Fruit fly (Drosophila melanogaster) whole organism, embryonic: ENCODE results near the gene Cog3.

Experiments
- Abd-B ChIP-seq: fragments of 200-800 bp; sonication (Bioruptor generic); optimal IDR thresholded peaks from 2 replicates; lab custom pipeline; 2018; ENCODE audit warnings: missing biosample characterization, mild to moderate bottlenecking, missing genetic modification characterization, moderate library complexity
- Atf6 ChIP-seq: fragments of 200-800 bp; sonication (Bioruptor generic); IDR thresholded peaks from 2 replicates; pipeline ENCODE4 v1.3.6; 2022; ENCODE audit warnings: missing biosample characterization, missing genetic modification characterization
- B-H1 ChIP-seq: fragments of 200-800 bp; sonication (Bioruptor generic); IDR thresholded peaks from 3 replicates; pipeline ENCODE4 v1.3.6; 2022; ENCODE audit warnings: missing biosample characterization, missing genetic modification characterization
- CG10147 ChIP-seq: fragments of 200-800 bp; sonication (Bioruptor generic); optimal IDR thresholded peaks from 2 replicates; lab custom pipeline; 2019; ENCODE audit warnings: missing biosample characterization, mild to moderate bottlenecking, missing genetic modification characterization, moderate library complexity
- CG10274 ChIP-seq: fragments of 200-800 bp; sonication (Bioruptor generic); optimal IDR thresholded peaks from 3 replicates; lab custom pipeline; 2017; ENCODE audit warnings: missing biosample characterization, mild to moderate bottlenecking, missing genetic modification characterization
- CG10431 ChIP-seq: fragments of 200-800 bp; sonication (Bioruptor generic); optimal IDR thresholded peaks from 3 replicates; lab custom pipeline; 2018; ENCODE audit warnings: missing biosample characterization, mild to moderate bottlenecking, missing genetic modification characterization
- CG10543 ChIP-seq: fragments of 200-800 bp; sonication (Bioruptor generic); optimal IDR thresholded peaks from 3 replicates; lab custom pipeline; 2017; ENCODE audit warnings: missing biosample characterization, mild to moderate bottlenecking, missing genetic modification characterization, moderate library complexity
- CG12769 ChIP-seq: fragments of 200-800 bp; sonication (Bioruptor generic); optimal IDR thresholded peaks from 2 replicates; lab custom pipeline; 2019; ENCODE audit warnings: missing biosample characterization, mild to moderate bottlenecking, missing genetic modification characterization, moderate library complexity
- CG13296 ChIP-seq: fragments of 200-800 bp; sonication (Bioruptor generic); optimal IDR thresholded peaks from 3 replicates; lab custom pipeline; 2018; ENCODE audit warnings: missing biosample characterization, mild to moderate bottlenecking, missing genetic modification characterization
- CG14860 ChIP-seq: fragments of 200-800 bp; sonication (Bioruptor generic); IDR thresholded peaks from 3 replicates; pipeline ENCODE4 v1.3.6; 2022; ENCODE audit warnings: missing biosample characterization, missing genetic modification characterization; ENCODE audit not compliant: partially characterized antibody
- CG17568 ChIP-seq: fragments of 200-800 bp; sonication (Bioruptor generic); optimal IDR thresholded peaks from 2 replicates; lab custom pipeline; 2018; ENCODE audit warnings: missing biosample characterization, mild to moderate bottlenecking, missing genetic modification characterization, moderate library complexity
- CG1832 ChIP-seq: fragments of 200-800 bp; sonication (Bioruptor generic); optimal IDR thresholded peaks from 2 replicates; lab custom pipeline; 2017; ENCODE audit warnings: missing biosample characterization, mild to moderate bottlenecking, missing genetic modification characterization, inconsistent platforms
- CG18599 ChIP-seq: fragments of 200-800 bp; sonication (Bioruptor generic); optimal IDR thresholded peaks from 3 replicates; lab custom pipeline; 2017; ENCODE audit warnings: missing biosample characterization, missing genetic modification characterization, mild to moderate bottlenecking, moderate library complexity, missing genetic modification reagents
- CG2202 ChIP-seq: fragments of 200-800 bp; sonication (Bioruptor generic); optimal IDR thresholded peaks from 2 replicates; lab custom pipeline; 2018; ENCODE audit warnings: missing biosample characterization, mild to moderate bottlenecking, missing genetic modification characterization
- CG3163 ChIP-seq: fragments of 200-800 bp; sonication (Bioruptor generic); optimal IDR thresholded peaks from 3 replicates; lab custom pipeline; 2016; ENCODE audit warnings: missing biosample characterization, missing genetic modification characterization
- CG32532 ChIP-seq: fragments of 200-800 bp; sonication (Bioruptor generic); IDR thresholded peaks from 2 replicates; pipeline ENCODE4 v1.3.6; 2022; ENCODE audit warnings: missing biosample characterization, missing genetic modification characterization
- CG3726 ChIP-seq: fragments of 200-800 bp; sonication (Bioruptor generic); IDR thresholded peaks from 3 replicates; pipeline ENCODE4, ENCODE4 v1.3.6; 2022; ENCODE audit warnings: missing biosample characterization, missing genetic modification characterization
- CG7839 ChIP-seq: fragments of 200-800 bp; sonication (Bioruptor generic); optimal IDR thresholded peaks from 3 replicates; lab custom pipeline; 2018; ENCODE audit warnings: missing biosample characterization, mild to moderate bottlenecking, missing genetic modification characterization, moderate library complexity
- CG9609 ChIP-seq: fragments of 200-800 bp; sonication (Bioruptor generic); optimal IDR thresholded peaks from 3 replicates; lab custom pipeline; 2016; ENCODE audit warnings: missing biosample characterization, missing genetic modification characterization
- E2f2 ChIP-seq: fragments of 200-800 bp; sonication (Bioruptor generic); IDR thresholded peaks from 2 replicates; pipeline ENCODE4 v1.3.6; 2022; ENCODE audit warnings: missing biosample characterization, missing genetic modification characterization
- Eip74EF ChIP-seq, 2 experiments: fragments of 200-800 bp in 1 of 2; fragments of >200 bp in 1 of 2; sonication (Bioruptor generic) in 1 of 2; optimal IDR thresholded peaks; 2 replicates each; lab custom pipeline; 2017 to 2019; ENCODE audit warnings: missing biosample characterization in 2 of 2, missing genetic modification characterization in 2 of 2, mild to moderate bottlenecking in 1 of 2, moderate library complexity in 1 of 2
- HLH4C ChIP-seq: fragments of 200-800 bp; sonication (Bioruptor generic); IDR thresholded peaks from 3 replicates; pipeline ENCODE4 v1.3.6; 2022; ENCODE audit warnings: missing biosample characterization, missing genetic modification characterization; ENCODE audit not compliant: partially characterized antibody
- Hsf ChIP-seq: fragments of 200-800 bp; sonication (Bioruptor generic); optimal IDR thresholded peaks from 3 replicates; lab custom pipeline; 2016; ENCODE audit warnings: missing biosample characterization, missing genetic modification characterization
- MBD-R2 ChIP-seq: fragments of 200-800 bp; sonication (Bioruptor generic); IDR thresholded peaks from 2 replicates; pipeline ENCODE4 v1.3.6; 2022; ENCODE audit warnings: missing biosample characterization, missing genetic modification characterization
- Myb ChIP-seq: fragments of 200-800 bp; sonication (Bioruptor generic); optimal IDR thresholded peaks from 2 replicates; lab custom pipeline; 2016; ENCODE audit warnings: missing biosample characterization, missing genetic modification characterization
- Nf-YB ChIP-seq: fragments of 200-800 bp; sonication (Bioruptor generic); optimal IDR thresholded peaks from 3 replicates; lab custom pipeline; 2019; ENCODE audit warnings: missing biosample characterization, mild to moderate bottlenecking, missing genetic modification characterization, moderate library complexity
- Oaz ChIP-seq: fragments of 200-800 bp; sonication (Bioruptor generic); IDR thresholded peaks from 2 replicates; pipeline ENCODE4 v1.3.6; 2022; ENCODE audit warnings: missing biosample characterization, missing genetic modification characterization
- ap ChIP-seq: fragments of 200-800 bp; sonication (Bioruptor generic); IDR thresholded peaks from 2 replicates; pipeline ENCODE4 v1.3.6; 2022; ENCODE audit warnings: missing biosample characterization, missing genetic modification characterization
- ci ChIP-seq: fragments of 200-800 bp; sonication (Bioruptor generic); IDR thresholded peaks from 3 replicates; pipeline ENCODE4 v1.3.6; 2022; ENCODE audit warnings: missing biosample characterization, missing genetic modification characterization
- croc ChIP-seq: fragments of 200-800 bp; sonication (Bioruptor generic); conservative IDR thresholded peaks from 3 replicates; pipeline ENCODE4 v1.3.6; 2022; ENCODE audit warnings: missing biosample characterization, missing genetic modification characterization
- da ChIP-seq: fragments of 200-800 bp; sonication (Bioruptor generic); optimal IDR thresholded peaks from 2 replicates; lab custom pipeline; 2016; ENCODE audit warnings: missing biosample characterization, missing genetic modification characterization
- disco-r ChIP-seq: fragments of 200-800 bp; sonication (Bioruptor generic); optimal IDR thresholded peaks from 2 replicates; lab custom pipeline; 2016; ENCODE audit warnings: missing biosample characterization, missing genetic modification characterization
- eve ChIP-seq, 2 experiments: fragments of >200 bp; optimal IDR thresholded peaks; 2 replicates each; lab custom pipeline; 2017; ENCODE audit warnings: missing biosample characterization in 2 of 2, missing genetic modification characterization in 2 of 2
- exex ChIP-seq: fragments of 200-800 bp; sonication (Bioruptor generic); optimal IDR thresholded peaks from 4 replicates; lab custom pipeline; 2018; ENCODE audit warnings: missing biosample characterization, mild to moderate bottlenecking, missing genetic modification characterization, moderate library complexity
- fd102C ChIP-seq: fragments of 200-800 bp; sonication (Bioruptor generic); optimal IDR thresholded peaks from 2 replicates; lab custom pipeline; 2018; ENCODE audit warnings: missing biosample characterization, mild to moderate bottlenecking, missing genetic modification characterization, moderate library complexity
- fd96Cb ChIP-seq: fragments of 200-800 bp; sonication (Bioruptor generic); optimal IDR thresholded peaks from 2 replicates; lab custom pipeline; 2018; ENCODE audit warnings: missing biosample characterization, mild to moderate bottlenecking, missing genetic modification characterization, moderate library complexity
- gcm2 ChIP-seq: fragments of 200-800 bp; sonication (Bioruptor generic); optimal IDR thresholded peaks from 2 replicates; lab custom pipeline; 2016; ENCODE audit warnings: missing biosample characterization, missing genetic modification characterization
- her ChIP-seq: fragments of 200-800 bp; sonication (Bioruptor generic); optimal IDR thresholded peaks from 2 replicates; lab custom pipeline; 2016; ENCODE audit warnings: missing biosample characterization, missing genetic modification characterization
- hkb ChIP-seq, 2 experiments: fragments of 200-800 bp in 1 of 2; fragments of >200 bp in 1 of 2; sonication (Bioruptor generic) in 1 of 2; IDR thresholded peaks in 1 of 2; optimal IDR thresholded peaks in 1 of 2; 2 replicates each; pipeline versions ENCODE4 v1.3.6 to Lab custom; 2017 to 2022; ENCODE audit warnings: missing biosample characterization in 1 of 2, missing genetic modification characterization in 1 of 2
- jumu ChIP-seq: fragments of 200-800 bp; sonication (Bioruptor generic); optimal IDR thresholded peaks from 3 replicates; lab custom pipeline; 2016; ENCODE audit warnings: missing biosample characterization, missing genetic modification characterization
- luna ChIP-seq: fragments of 200-800 bp; sonication (Bioruptor generic); optimal IDR thresholded peaks from 2 replicates; lab custom pipeline; 2016; ENCODE audit warnings: missing biosample characterization, missing genetic modification characterization
- mld ChIP-seq: fragments of 200-800 bp; sonication (Bioruptor generic); IDR thresholded peaks from 3 replicates; pipeline ENCODE4 v1.3.6; 2022; ENCODE audit warnings: missing biosample characterization, missing genetic modification characterization; ENCODE audit not compliant: partially characterized antibody
- nau ChIP-seq: fragments of 200-800 bp; sonication (Bioruptor generic); optimal IDR thresholded peaks from 3 replicates; lab custom pipeline; 2017; ENCODE audit warnings: missing biosample characterization, mild to moderate bottlenecking, missing genetic modification characterization, missing genetic modification reagents
- nerfin-1 ChIP-seq: fragments of 200-800 bp; sonication (Bioruptor generic); optimal IDR thresholded peaks from 3 replicates; lab custom pipeline; 2019; ENCODE audit warnings: missing biosample characterization, mild to moderate bottlenecking, missing genetic modification characterization, moderate library complexity
- oc ChIP-seq: fragments of 200-800 bp; sonication (Bioruptor generic); optimal IDR thresholded peaks from 2 replicates; lab custom pipeline; 2018; ENCODE audit warnings: missing biosample characterization, mild to moderate bottlenecking, missing genetic modification characterization, moderate library complexity
- onecut ChIP-seq: fragments of 200-800 bp; sonication (Bioruptor generic); IDR thresholded peaks from 2 replicates; pipeline ENCODE4 v1.3.6; 2022; ENCODE audit warnings: missing biosample characterization, missing genetic modification characterization
- sc ChIP-seq, 3 experiments: fragments of >200 bp in 2 of 3; fragments of 200-800 bp in 1 of 3; sonication (Bioruptor generic) in 1 of 3; optimal IDR thresholded peaks; 2 replicates in 2 of 3; 3 replicates in 1 of 3; lab custom pipeline; 2017; ENCODE audit warnings: mild to moderate bottlenecking in 1 of 3, missing biosample characterization in 1 of 3, missing genetic modification characterization in 1 of 3, missing genetic modification reagents in 1 of 3
- sd ChIP-seq: fragments of 200-800 bp; sonication (Bioruptor generic); optimal IDR thresholded peaks from 3 replicates; lab custom pipeline; 2018; ENCODE audit warnings: missing biosample characterization, mild to moderate bottlenecking, missing genetic modification characterization, moderate library complexity
- unc-4 ChIP-seq: fragments of 200-800 bp; sonication (Bioruptor generic); IDR thresholded peaks from 2 replicates; pipeline ENCODE4 v1.3.6; 2022; ENCODE audit warnings: missing biosample characterization, missing genetic modification characterization; ENCODE audit not compliant: partially characterized antibody

Cog3 gene

DNA sequence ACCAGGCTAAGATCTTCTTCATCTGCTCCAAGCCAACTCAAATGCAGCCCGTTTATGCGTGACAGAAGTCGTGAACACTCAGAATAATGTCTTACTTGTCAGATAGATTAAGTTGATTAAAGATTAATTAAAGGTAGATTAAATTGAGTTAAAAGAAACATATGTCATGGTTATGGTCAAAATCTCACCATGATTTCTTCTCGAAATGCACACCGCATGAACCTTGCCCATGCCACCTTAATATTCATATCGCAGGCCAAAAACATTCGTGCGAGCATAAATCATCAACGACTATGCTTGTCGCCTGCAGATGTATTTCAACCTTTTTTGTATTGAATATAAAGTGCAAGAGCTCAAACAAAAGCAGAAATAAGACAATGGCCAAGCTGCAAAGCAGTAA, 19.8 kb downstream of the Cog3 start (continued):
- TF ChIP-seq unc-4 (GFP tag; lab: Robert Waterston, UW): no peak
- TF ChIP-seq luna (GFP tag; lab: Kevin White, UChicago): no peak
- no peak for TF ChIP-seq CG14860 (GFP tag; lab: Robert Waterston, UW)
- TF ChIP-seq Atf6 (GFP tag; lab: Robert Waterston, UW): no peak
- TF ChIP-seq CG10147 (GFP tag; lab: Kevin White, UChicago): peak; percentile 1
- no peak for TF ChIP-seq sd (tag; lab: Kevin White, UChicago)
- no peak for TF ChIP-seq croc (GFP tag; lab: Robert Waterston, UW)
- no peak for TF ChIP-seq CG2202
- TF ChIP-seq CG1832: no peak
- peak; percentile 64 for TF ChIP-seq nerfin-1 (tag; lab: Kevin White, UChicago)
- no peak for TF ChIP-seq HLH4C (GFP tag; lab: Robert Waterston, UW)
- no peak for TF ChIP-seq CG3726
- no peak for TF ChIP-seq MBD-R2
- peak; percentile 38 for TF ChIP-seq oc (tag; lab: Kevin White, UChicago)
- TF ChIP-seq CG17568 (GFP tag; lab: Kevin White, UChicago): no peak
- TF ChIP-seq da (GFP tag; lab: Kevin White, UChicago): no peak
- no peak for TF ChIP-seq CG10431 (GFP tag; lab: Kevin White, UChicago)
- peak; percentile 47 for TF ChIP-seq ap (GFP tag; lab: Robert Waterston, UW)
- TF ChIP-seq onecut: peak; percentile 71
- peak; percentile 76 for TF ChIP-seq CG12769
- TF ChIP-seq Oaz: peak; percentile 74
- peak; percentile 66 for TF ChIP-seq CG13296
- no peak for TF ChIP-seq Nf-YB
- no peak for TF ChIP-seq Abd-B (GFP tag; lab: Kevin White, UChicago)
- TF ChIP-seq B-H1 (GFP tag; lab: Robert Waterston, UW): peak; percentile 42; the same call in 2 of the 3 replicates
- TF ChIP-seq Myb: no peak
- peak; percentile 91 for TF ChIP-seq ci (GFP tag; lab: Robert Waterston, UW)
- peak; percentile 54 for TF ChIP-seq nau (GFP tag; lab: Kevin White, UChicago)
- peak; percentile 11 for TF ChIP-seq CG9609 (GFP tag; lab: Kevin White, UChicago)
- TF ChIP-seq Eip74EF (GFP tag; optimal IDR thresholded peaks at IDR 0.05; lab: Kevin White, UChicago): peak in 1 of 2 experiments; percentile 22
- peak; percentile 61 for TF ChIP-seq CG7839 (tag; lab: Kevin White, UChicago)
- TF ChIP-seq sc (optimal IDR thresholded peaks at IDR 0.05; lab: Kevin White, UChicago): no peak
- no peak for TF ChIP-seq sc (GFP tag; optimal IDR thresholded peaks at IDR 0.05; lab: Kevin White, UChicago)
- peak; percentile 37; the same call in 1 of the 2 replicates for TF ChIP-seq E2f2
- TF ChIP-seq CG3163: no peak
- no peak for TF ChIP-seq CG10543 (GFP tag; lab: Kevin White, UChicago)
- TF ChIP-seq hkb (optimal IDR thresholded peaks at IDR 0.05; lab: Kevin White, UChicago): no peak
- TF ChIP-seq hkb (GFP tag; IDR thresholded peaks at IDR 0.05; lab: Robert Waterston, UW): peak; percentile 86
- no peak for TF ChIP-seq disco-r
- TF ChIP-seq exex (tag; lab: Kevin White, UChicago): no peak
- no peak for TF ChIP-seq jumu
- TF ChIP-seq fd96Cb: peak; percentile 51
- TF ChIP-seq fd102C (GFP tag; lab: Kevin White, UChicago): no peak
- no peak for TF ChIP-seq Hsf
- no peak for TF ChIP-seq mld (GFP tag; lab: Robert Waterston, UW)
- TF ChIP-seq gcm2 (GFP tag; lab: Kevin White, UChicago): no peak
- TF ChIP-seq eve (GFP tag; optimal IDR thresholded peaks at IDR 0.05; lab: Kevin White, UChicago): peak in 1 of 2 experiments; percentile 89
- TF ChIP-seq her (GFP tag; lab: Kevin White, UChicago): no peak
- peak; percentile 29 for TF ChIP-seq CG18599 (GFP tag; lab: Kevin White, UChicago)
- TF ChIP-seq CG32532 (GFP tag; lab: Robert Waterston, UW): no peak
- TF ChIP-seq CG10274: no peak
